Fruit fly (Drosophila melanogaster) whole organism, embryonic: ENCODE data around the gene CG16956.
A peak's percentile ranks its signal among the peaks of the same experiment; 100 is the strongest.

Experiments used
- Adf1 ChIP-seq: fragments of 200-800 bp; sonication (Bioruptor generic); IDR thresholded peaks from 2 replicates; pipeline ENCODE4 v1.3.6; 2022; ENCODE audit warnings: missing biosample characterization, missing genetic modification characterization
- Antp ChIP-seq: fragments of 200-800 bp; sonication (Bioruptor generic); optimal IDR thresholded peaks from 3 replicates; lab custom pipeline; 2016; ENCODE audit warnings: missing biosample characterization, missing genetic modification characterization
- BEAF-32 ChIP-seq: fragments of 200-800 bp; sonication (Bioruptor generic); optimal IDR thresholded peaks from 3 replicates; lab custom pipeline; 2017; ENCODE audit warnings: missing biosample characterization, missing genetic modification characterization, mild to moderate bottlenecking, moderate library complexity, missing genetic modification reagents
- CG10366 ChIP-seq: fragments of 200-800 bp; sonication (Bioruptor generic); IDR thresholded peaks from 2 replicates; pipeline ENCODE4 v1.3.6; 2022; ENCODE audit warnings: missing biosample characterization, missing genetic modification characterization
- CG12155 ChIP-seq: fragments of 200-800 bp; sonication (Bioruptor generic); optimal IDR thresholded peaks from 3 replicates; lab custom pipeline; 2016; ENCODE audit warnings: missing biosample characterization, missing genetic modification characterization
- CG13296 ChIP-seq: fragments of 200-800 bp; sonication (Bioruptor generic); optimal IDR thresholded peaks from 3 replicates; lab custom pipeline; 2018; ENCODE audit warnings: missing biosample characterization, mild to moderate bottlenecking, missing genetic modification characterization
- CG14667 ChIP-seq: fragments of 200-800 bp; sonication (Bioruptor generic); IDR thresholded peaks from 2 replicates; pipeline ENCODE4 v1.3.6; 2022; ENCODE audit warnings: missing biosample characterization, missing genetic modification characterization
- CG14965 ChIP-seq: fragments of 200-800 bp; sonication (Bioruptor generic); optimal IDR thresholded peaks from 2 replicates; lab custom pipeline; 2016; ENCODE audit warnings: missing biosample characterization, missing genetic modification characterization, borderline replicate concordance
- CG15269 ChIP-seq: fragments of 200-800 bp; sonication (Bioruptor generic); optimal IDR thresholded peaks from 2 replicates; lab custom pipeline; 2018; ENCODE audit warnings: missing biosample characterization, mild to moderate bottlenecking, missing genetic modification characterization, moderate library complexity
- CG17612 ChIP-seq: fragments of 200-800 bp; sonication (Bioruptor generic); IDR thresholded peaks from 2 replicates; pipeline ENCODE4 v1.3.6; 2022; ENCODE audit warnings: missing biosample characterization, missing genetic modification characterization
- CG18599 ChIP-seq: fragments of 200-800 bp; sonication (Bioruptor generic); optimal IDR thresholded peaks from 3 replicates; lab custom pipeline; 2017; ENCODE audit warnings: missing biosample characterization, missing genetic modification characterization, mild to moderate bottlenecking, moderate library complexity, missing genetic modification reagents
- CG18764 ChIP-seq: fragments of 200-800 bp; sonication (Bioruptor generic); optimal IDR thresholded peaks from 3 replicates; lab custom pipeline; 2016; ENCODE audit warnings: missing biosample characterization, missing genetic modification characterization
- CG30403 ChIP-seq: fragments of 200-800 bp; sonication (Bioruptor generic); optimal IDR thresholded peaks from 3 replicates; lab custom pipeline; 2016; ENCODE audit warnings: missing biosample characterization, missing genetic modification characterization
- CG31224 ChIP-seq: fragments of 200-800 bp; sonication (Bioruptor generic); IDR thresholded peaks from 2 replicates; pipeline ENCODE4 v1.3.6; 2022; ENCODE audit warnings: missing biosample characterization, missing genetic modification characterization
- CG34376 ChIP-seq: fragments of 200-800 bp; sonication (Bioruptor generic); optimal IDR thresholded peaks from 2 replicates; lab custom pipeline; 2018; ENCODE audit warnings: missing biosample characterization, mild to moderate bottlenecking, missing genetic modification characterization
- CG4424 ChIP-seq: fragments of 200-800 bp; sonication (Bioruptor generic); optimal IDR thresholded peaks from 3 replicates; lab custom pipeline; 2016; ENCODE audit warnings: missing biosample characterization, missing genetic modification characterization
- CG4617 ChIP-seq: fragments of 200-800 bp; sonication (Bioruptor generic); optimal IDR thresholded peaks from 3 replicates; lab custom pipeline; 2016; ENCODE audit warnings: missing biosample characterization, missing genetic modification characterization, borderline replicate concordance
- CG4730 ChIP-seq: fragments of 200-800 bp; sonication (Bioruptor generic); IDR thresholded peaks from 2 replicates; pipeline ENCODE4 v1.3.6; 2022; ENCODE audit warnings: missing biosample characterization, missing genetic modification characterization
- CG6254 ChIP-seq: fragments of 200-800 bp; sonication (Bioruptor generic); optimal IDR thresholded peaks from 3 replicates; lab custom pipeline; 2017; ENCODE audit warnings: mild to moderate bottlenecking, missing biosample characterization, missing genetic modification reagents, missing genetic modification characterization
- CG6654 ChIP-seq: fragments of 200-800 bp; sonication (Bioruptor generic); optimal IDR thresholded peaks from 2 replicates; lab custom pipeline; 2017; ENCODE audit warnings: missing biosample characterization, mild to moderate bottlenecking, missing genetic modification characterization
- CG6683 ChIP-seq: fragments of 200-800 bp; sonication (Bioruptor generic); optimal IDR thresholded peaks from 2 replicates; lab custom pipeline; 2017; ENCODE audit warnings: missing biosample characterization, mild to moderate bottlenecking, missing genetic modification characterization, missing genetic modification reagents
- CG6854 ChIP-seq: fragments of 200-800 bp; sonication (Bioruptor generic); optimal IDR thresholded peaks from 3 replicates; lab custom pipeline; 2017; ENCODE audit warnings: missing biosample characterization, mild to moderate bottlenecking, missing genetic modification characterization
- CG7357 ChIP-seq: fragments of 200-800 bp; sonication (Bioruptor generic); IDR thresholded peaks from 3 replicates; pipeline ENCODE4 v1.3.6; 2022; ENCODE audit warnings: missing biosample characterization, missing genetic modification characterization
- CG7963 ChIP-seq: fragments of 200-800 bp; sonication (Bioruptor generic); IDR thresholded peaks from 3 replicates; pipeline ENCODE4 v1.3.6; 2022; ENCODE audit warnings: missing biosample characterization, missing genetic modification characterization; ENCODE audit not compliant: partially characterized antibody
- CG8290 ChIP-seq, 3 experiments: fragments of 200-800 bp; sonication (Bioruptor generic); optimal IDR thresholded peaks; 2 replicates each; lab custom pipeline; 2016 to 2019; ENCODE audit warnings: missing biosample characterization in 3 of 3, missing genetic modification characterization in 3 of 3, mild to moderate bottlenecking in 2 of 3, moderate library complexity in 1 of 3
- CG8478 ChIP-seq: fragments of >200 bp; optimal IDR thresholded peaks from 2 replicates; lab custom pipeline; 2018
- CG9797 ChIP-seq: fragments of 200-800 bp; sonication (Bioruptor generic); optimal IDR thresholded peaks from 3 replicates; lab custom pipeline; 2018; ENCODE audit warnings: missing biosample characterization, mild to moderate bottlenecking, missing genetic modification characterization
- CG9817 ChIP-seq: fragments of 200-800 bp; sonication (Bioruptor generic); optimal IDR thresholded peaks from 2 replicates; lab custom pipeline; 2018; ENCODE audit warnings: missing biosample characterization, mild to moderate bottlenecking, missing genetic modification characterization, moderate library complexity
- CG9932 ChIP-seq: fragments of 200-800 bp; sonication (Bioruptor generic); IDR thresholded peaks from 2 replicates; pipeline ENCODE4 v1.3.6; 2022; ENCODE audit warnings: missing biosample characterization, missing genetic modification characterization
- Dfd ChIP-seq, 2 experiments: fragments of >200 bp; optimal IDR thresholded peaks; 2 replicates each; lab custom pipeline; 2017; ENCODE audit warnings: missing biosample characterization in 2 of 2, missing genetic modification characterization in 2 of 2
- E2f1 ChIP-seq: fragments of 200-800 bp; sonication (Bioruptor generic); IDR thresholded peaks from 2 replicates; pipeline ENCODE4 v1.3.6; 2022; ENCODE audit warnings: missing biosample characterization, missing genetic modification characterization
- HLH3B ChIP-seq: fragments of 200-800 bp; sonication (Bioruptor generic); IDR thresholded peaks from 2 replicates; pipeline ENCODE4 v1.3.6; 2022; ENCODE audit warnings: missing biosample characterization, missing genetic modification characterization
- Lim3 ChIP-seq: fragments of 200-800 bp; sonication (Bioruptor generic); IDR thresholded peaks from 2 replicates; pipeline ENCODE4 v1.3.6; 2022; ENCODE audit warnings: missing biosample characterization, missing genetic modification characterization
- Pdp1 ChIP-seq, 2 experiments: fragments of 200-800 bp; sonication (Bioruptor generic); optimal IDR thresholded peaks; 3 replicates each; lab custom pipeline; 2016; ENCODE audit warnings: missing biosample characterization in 2 of 2, missing genetic modification characterization in 2 of 2, mild to moderate bottlenecking in 1 of 2, moderate library complexity in 1 of 2
- Ssrp ChIP-seq: fragments of 200-800 bp; sonication (Bioruptor generic); optimal IDR thresholded peaks from 2 replicates; lab custom pipeline; 2018; ENCODE audit warnings: missing biosample characterization, mild to moderate bottlenecking, missing genetic modification characterization, moderate library complexity
- Stat92E ChIP-seq, 3 experiments: fragments of >200 bp in 2 of 3; fragments of 200-800 bp in 1 of 3; sonication (Bioruptor generic) in 1 of 3; optimal IDR thresholded peaks; 2 replicates each; lab custom pipeline; 2017 to 2019; ENCODE audit warnings: missing biosample characterization in 3 of 3, missing genetic modification characterization in 3 of 3, mild to moderate bottlenecking in 1 of 3, moderate library complexity in 1 of 3
- ato ChIP-seq: fragments of 200-800 bp; sonication (Bioruptor generic); IDR thresholded peaks from 2 replicates; pipeline ENCODE4 v1.3.6; 2022; ENCODE audit warnings: missing biosample characterization, missing genetic modification characterization; ENCODE audit not compliant: partially characterized antibody
- bowl ChIP-seq: fragments of 200-800 bp; sonication (Bioruptor generic); IDR thresholded peaks from 2 replicates; pipeline ENCODE4 v1.3.6; 2022; ENCODE audit warnings: missing biosample characterization, missing genetic modification characterization
- cad ChIP-seq: fragments of >200 bp; optimal IDR thresholded peaks from 2 replicates; lab custom pipeline; 2017; ENCODE audit warnings: missing biosample characterization, missing genetic modification characterization
- disco-r ChIP-seq: fragments of 200-800 bp; sonication (Bioruptor generic); optimal IDR thresholded peaks from 2 replicates; lab custom pipeline; 2016; ENCODE audit warnings: missing biosample characterization, missing genetic modification characterization
- eve ChIP-seq, 2 experiments: fragments of >200 bp; optimal IDR thresholded peaks; 2 replicates each; lab custom pipeline; 2017; ENCODE audit warnings: missing biosample characterization in 2 of 2, missing genetic modification characterization in 2 of 2
- knrl ChIP-seq: fragments of 200-800 bp; sonication (Bioruptor generic); IDR thresholded peaks from 3 replicates; pipeline ENCODE4 v1.3.6; 2022; ENCODE audit warnings: missing biosample characterization, missing genetic modification characterization; ENCODE audit not compliant: partially characterized antibody
- maf-S ChIP-seq: fragments of 200-800 bp; sonication (Bioruptor generic); optimal IDR thresholded peaks from 2 replicates; lab custom pipeline; 2016; ENCODE audit warnings: missing biosample characterization, missing genetic modification characterization
- nom ChIP-seq: fragments of 200-800 bp; sonication (Bioruptor generic); optimal IDR thresholded peaks from 2 replicates; lab custom pipeline; 2017; ENCODE audit warnings: missing biosample characterization, missing genetic modification characterization, mild to moderate bottlenecking, moderate library complexity, missing genetic modification reagents
- sob ChIP-seq: fragments of 200-800 bp; sonication (Bioruptor generic); IDR thresholded peaks from 2 replicates; pipeline ENCODE4 v1.3.6; 2022; ENCODE audit warnings: missing biosample characterization, missing genetic modification characterization
- tap ChIP-seq: fragments of 200-800 bp; optimal IDR thresholded peaks from 3 replicates; lab custom pipeline; 2019; ENCODE audit warnings: missing biosample characterization, mild to moderate bottlenecking, missing genetic modification characterization, moderate library complexity
- trh ChIP-seq: fragments of 200-800 bp; sonication (Bioruptor generic); optimal IDR thresholded peaks from 2 replicates; lab custom pipeline; 2016; ENCODE audit warnings: missing biosample characterization, missing genetic modification characterization
- yki ChIP-seq: fragments of >200 bp; optimal IDR thresholded peaks from 3 replicates; lab custom pipeline; 2018
- zf30C ChIP-seq: fragments of 200-800 bp; sonication (Bioruptor generic); optimal IDR thresholded peaks from 3 replicates; lab custom pipeline; 2018; ENCODE audit warnings: missing biosample characterization, mild to moderate bottlenecking, missing genetic modification characterization
- zfh1 ChIP-seq: fragments of 200-800 bp; sonication (Bioruptor generic); IDR thresholded peaks from 3 replicates; pipeline ENCODE4 v1.3.6; 2022; ENCODE audit warnings: missing biosample characterization, missing genetic modification characterization

Gene CG16956

DNA sequence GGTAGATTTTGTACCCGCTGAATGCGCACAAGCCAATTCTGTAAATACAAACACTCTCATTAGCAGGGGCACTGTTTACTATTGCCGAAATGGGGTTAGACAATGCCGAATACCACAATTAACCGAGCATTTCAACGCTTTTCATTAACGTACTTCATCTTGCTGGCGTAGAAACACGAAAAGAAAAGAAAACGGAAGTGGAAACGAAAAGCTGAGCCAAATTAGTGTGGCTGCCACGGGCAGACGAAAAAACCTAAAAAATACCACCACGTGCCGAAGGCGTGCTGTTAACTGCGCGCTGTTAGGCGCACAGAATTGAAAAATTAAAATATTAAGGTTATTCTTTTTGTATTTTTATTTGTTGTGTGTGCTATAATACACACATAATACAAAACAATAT is 19.5 kb downstream of the CG16956 start, which contains the start of gene RpL24:
TSS of gene RpL24 (minus strand) at position 229 of the 400 bp plus-strand sequence.
- TF ChIP-seq CG6654 (GFP tag; lab: Kevin White, UChicago): peak; percentile 69
- peak; percentile 80 to 87 for TF ChIP-seq Pdp1 (GFP tag; optimal IDR thresholded peaks at IDR 0.05; lab: Kevin White, UChicago)
- TF ChIP-seq Dfd (GFP tag; optimal IDR thresholded peaks at IDR 0.05; lab: Kevin White, UChicago): no peak
- peak; percentile 37; the same call in 1 of the 3 replicates for TF ChIP-seq CG7357 (GFP tag; lab: Robert Waterston, UW)
- peak; percentile 70 for TF ChIP-seq Antp (GFP tag; lab: Kevin White, UChicago)
- peak; percentile 95 for TF ChIP-seq CG18599 (GFP tag; lab: Kevin White, UChicago)
- peak; percentile 84 for TF ChIP-seq CG9817 (tag; lab: Kevin White, UChicago)
- TF ChIP-seq HLH3B (GFP tag; lab: Robert Waterston, UW): peak; percentile 78
- TF ChIP-seq cad (GFP tag; lab: Kevin White, UChicago): no peak
- peak; percentile 74 for TF ChIP-seq E2f1 (GFP tag; lab: Robert Waterston, UW)
- peak; percentile 80 for TF ChIP-seq CG4617
- TF ChIP-seq CG14965 (GFP tag; lab: Kevin White, UChicago): peak; percentile 48
- TF ChIP-seq CG6254 (GFP tag; lab: Kevin White, UChicago): peak; percentile 86
- TF ChIP-seq zfh1: peak; percentile 93
- peak; percentile 75 for TF ChIP-seq CG9932 (GFP tag; lab: Robert Waterston, UW)
- TF ChIP-seq CG34376: peak; percentile 98
- TF ChIP-seq eve (GFP tag; optimal IDR thresholded peaks at IDR 0.05; lab: Kevin White, UChicago): no peak
- TF ChIP-seq CG31224 (GFP tag; lab: Robert Waterston, UW): peak; percentile 76
- peak; percentile 75; the same call in 1 of the 2 replicates for TF ChIP-seq bowl
- peak; percentile 36 for TF ChIP-seq BEAF-32 (GFP tag; lab: Kevin White, UChicago)
- TF ChIP-seq Adf1 (GFP tag; lab: Robert Waterston, UW): peak; percentile 63
- no peak; the same call in 2 of the 3 replicates for TF ChIP-seq knrl (GFP tag; lab: Robert Waterston, UW)
- TF ChIP-seq CG7963: no peak
- peak; percentile 90 for TF ChIP-seq CG6683 (GFP tag; lab: Kevin White, UChicago)
- peak; percentile 95 for TF ChIP-seq CG6854 (GFP tag; lab: Kevin White, UChicago)
- peak; percentile 78 for TF ChIP-seq CG10366 (GFP tag; lab: Robert Waterston, UW)
- peak; percentile 77 for TF ChIP-seq tap (tag; lab: Kevin White, UChicago)
- TF ChIP-seq yki (lab: Kevin White, UChicago): no peak
- TF ChIP-seq CG30403 (GFP tag; lab: Kevin White, UChicago): peak; percentile 81
- peak; percentile 82 for TF ChIP-seq CG15269 (tag; lab: Kevin White, UChicago)
- peak; percentile 71 for TF ChIP-seq CG12155 (GFP tag; lab: Kevin White, UChicago)
- TF ChIP-seq CG8290 (GFP tag; optimal IDR thresholded peaks at IDR 0.05; lab: Kevin White, UChicago): peak; percentile 85
- TF ChIP-seq CG8290 (tag; optimal IDR thresholded peaks at IDR 0.05; lab: Kevin White, UChicago): peak; percentile 77 to 80
- no peak for TF ChIP-seq CG8478
- peak; percentile 90 for TF ChIP-seq CG9797 (GFP tag; lab: Kevin White, UChicago)
- TF ChIP-seq CG4424 (GFP tag; lab: Kevin White, UChicago): peak; percentile 90
- TF ChIP-seq CG18764 (GFP tag; lab: Kevin White, UChicago): peak; percentile 89
- peak; percentile 89 for TF ChIP-seq disco-r (GFP tag; lab: Kevin White, UChicago)
- TF ChIP-seq Stat92E (GFP tag; optimal IDR thresholded peaks at IDR 0.05; lab: Kevin White, UChicago): peak in 1 of 3 experiments; percentile 72
- peak; percentile 24; the same call in 1 of the 2 replicates for TF ChIP-seq CG14667
- peak; percentile 71; the same call in 1 of the 2 replicates for TF ChIP-seq CG17612
- TF ChIP-seq Ssrp: peak; percentile 27
- TF ChIP-seq trh: peak; percentile 69
- TF ChIP-seq Lim3 (GFP tag; lab: Robert Waterston, UW): no peak
- peak; percentile 67 for TF ChIP-seq zf30C (GFP tag; lab: Kevin White, UChicago)
- TF ChIP-seq ato (GFP tag; lab: Robert Waterston, UW): peak; percentile 36; the same call in 1 of the 2 replicates
- peak; percentile 93 for TF ChIP-seq nom (GFP tag; lab: Kevin White, UChicago)
- TF ChIP-seq CG4730 (GFP tag; lab: Robert Waterston, UW): no peak
- TF ChIP-seq sob: peak; percentile 92
- TF ChIP-seq CG13296: peak; percentile 95
- TF ChIP-seq maf-S (GFP tag; lab: Kevin White, UChicago): peak; percentile 90
